Worm (Caenorhabditis elegans) whole organism, dauer: ENCODE data around the gene npp-19.

Source experiments
- unc-62 ChIP-seq: sonication (generic microtip); optimal IDR thresholded peaks from 2 replicates; lab custom pipeline; 2017; ENCODE audit warnings: missing biosample characterization, missing genetic modification reagents, missing genetic modification characterization

Gene npp-19

ce11 chrII:10798429-10798893, at the start of gene npp-19:
Gene npp-19 (minus strand): TSS chrII:10798479.
- TF ChIP-seq unc-62 (GFP tag; lab: Kevin White, UChicago), result no peak

ce11 chrII:10847057-10847456, 48.8 kb upstream of the npp-19 start:
- TF ChIP-seq unc-62 (GFP tag; lab: Kevin White, UChicago), result no peak

DNA sequence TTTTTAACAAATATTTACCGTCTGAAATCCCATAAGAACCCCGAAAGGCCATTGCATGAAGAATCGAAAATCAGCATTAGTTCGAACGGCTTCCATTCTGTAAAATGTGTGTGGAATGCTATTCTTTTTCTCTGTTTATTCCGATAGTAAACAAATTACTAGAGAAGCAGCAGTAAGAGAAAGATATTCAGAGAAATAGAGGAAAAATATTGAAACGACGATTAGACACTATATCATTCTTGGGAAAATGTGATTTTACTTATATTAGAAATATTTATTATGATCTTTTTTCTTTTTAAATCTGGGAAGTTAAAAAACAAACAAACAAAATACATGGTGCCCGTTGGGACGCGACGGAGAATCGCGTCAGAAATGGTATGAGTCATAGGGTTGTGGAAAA, 45.2 kb upstream of the npp-19 start, which contains the start of gene M106.8:
M106.8 (minus strand) TSS at position 101 of the 400 bp plus-strand sequence.
- TF ChIP-seq unc-62 (GFP tag; lab: Kevin White, UChicago), result no peak

DNA sequence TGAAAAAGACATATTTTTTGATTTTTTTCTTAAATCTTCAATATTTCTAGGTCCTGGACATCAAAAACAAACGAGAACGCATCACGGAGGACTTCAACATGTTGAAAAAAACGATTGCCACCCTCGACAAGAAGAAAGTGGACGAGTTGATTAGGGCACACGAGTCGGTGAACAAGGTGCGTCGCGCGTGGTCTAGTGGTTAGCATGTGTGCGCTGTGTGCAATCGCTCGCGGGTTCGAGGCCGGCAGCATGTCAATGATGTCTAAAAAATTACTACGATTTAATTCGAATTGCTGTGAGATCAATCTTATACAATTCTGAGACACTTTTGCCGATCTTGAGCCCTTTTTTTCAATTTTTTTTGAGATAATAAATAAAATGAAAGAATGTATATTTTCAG, 41.8 kb upstream of the npp-19 start:
- no peak for TF ChIP-seq unc-62 (GFP tag; lab: Kevin White, UChicago)

- TF ChIP-seq unc-62 (GFP tag; lab: Kevin White, UChicago), result no peak
Observed at ce11 chrII:10838550-10838949, 40.3 kb upstream of the npp-19 start.

DNA sequence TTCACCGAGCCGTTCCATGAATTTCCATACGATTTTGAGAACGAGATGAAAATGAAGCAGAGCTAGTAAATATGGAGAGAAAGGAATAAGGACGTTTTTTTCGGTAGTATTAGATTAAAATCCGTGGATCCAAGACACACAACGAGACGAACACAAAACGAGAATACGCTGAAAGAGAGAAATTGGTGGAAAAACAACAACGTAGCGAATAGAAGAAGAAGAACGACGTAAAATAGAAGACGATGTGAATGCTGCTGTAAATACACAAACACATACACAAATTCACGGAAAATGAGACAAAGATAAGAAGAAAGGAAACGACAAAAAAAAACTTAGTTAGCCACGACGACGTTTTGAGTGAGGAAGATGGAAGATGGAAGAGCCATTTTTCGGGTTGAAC, 36.4 kb upstream of the npp-19 start:
- no peak for TF ChIP-seq unc-62 (GFP tag; lab: Kevin White, UChicago)

DNA sequence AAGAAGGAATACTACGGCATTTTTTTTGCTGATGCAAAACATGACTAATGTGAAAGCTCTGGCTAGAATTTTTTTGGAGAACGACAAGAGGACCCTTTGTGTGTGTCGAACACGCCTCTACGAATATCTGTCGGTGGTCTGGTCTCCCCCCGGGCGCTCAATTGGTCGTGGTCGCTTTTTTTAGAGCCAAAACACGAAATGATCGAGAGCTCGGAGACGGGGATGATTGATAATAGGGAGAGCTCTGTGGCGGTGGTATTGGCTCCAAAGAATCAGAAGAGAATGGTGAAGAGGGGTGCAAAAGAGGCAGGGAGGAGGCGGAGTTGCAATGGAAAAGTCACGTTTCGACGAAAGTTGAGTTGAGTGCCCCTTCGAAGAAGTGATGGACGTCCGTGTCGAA, 31.3 kb upstream of the npp-19 start:
- no peak for TF ChIP-seq unc-62 (GFP tag; lab: Kevin White, UChicago)

ce11 chrII:10829081-10829480, 30.8 kb upstream of the npp-19 start, which contains the start of gene VM106R.1:
Gene VM106R.1 (minus strand): TSS chrII:10829181.
- TF ChIP-seq unc-62 (GFP tag; lab: Kevin White, UChicago), result no peak

DNA sequence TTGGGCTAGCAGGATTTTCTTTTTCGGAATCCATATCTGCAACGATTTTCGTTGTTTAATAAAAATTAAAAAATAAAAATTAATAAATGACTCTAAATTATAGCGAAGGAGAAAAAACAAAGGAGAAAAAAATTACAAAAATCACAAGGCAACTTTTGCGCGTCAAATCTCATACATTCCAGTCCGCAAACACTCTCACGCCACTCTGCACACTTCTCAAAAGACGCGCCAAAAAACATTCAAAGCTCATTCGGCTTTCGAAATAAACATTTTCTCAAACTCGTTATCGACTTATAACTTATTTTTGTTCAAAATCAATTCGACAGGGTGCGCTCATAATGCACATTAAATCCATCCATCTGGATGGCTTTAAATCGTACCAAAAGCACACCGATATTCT, 25.8 kb upstream of the npp-19 start, which contains the start of the genes R06F6.12 and mix-1:
R06F6.12 (minus strand) TSS at position 36 of the 400 bp plus-strand sequence.
mix-1 (plus strand) TSS at position 201 of the 400 bp plus-strand sequence.
- TF ChIP-seq unc-62 (GFP tag; lab: Kevin White, UChicago), result no peak

DNA sequence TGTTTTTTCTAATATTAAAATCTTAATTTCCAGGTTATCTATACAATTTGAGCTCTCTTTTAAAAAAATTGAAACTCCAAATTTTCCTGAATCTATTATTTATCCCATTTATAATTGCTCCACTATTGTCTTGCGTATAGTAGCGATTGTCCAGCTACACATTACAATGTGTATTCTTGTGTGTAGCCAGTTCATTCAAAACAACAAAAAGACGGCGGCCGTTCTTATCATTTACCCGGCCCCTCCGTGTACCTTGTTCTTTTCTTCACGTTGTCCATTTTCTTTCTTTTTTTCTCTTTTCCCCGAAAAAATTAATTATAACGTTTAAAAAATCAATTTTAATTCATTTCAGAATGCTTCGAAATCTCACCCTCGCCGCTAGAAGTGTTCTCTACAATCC, 22.4 kb upstream of the npp-19 start, which contains the start of gene ech-4:
ech-4 (plus strand) TSS at position 353 of the 400 bp plus-strand sequence.
- no peak for TF ChIP-seq unc-62 (GFP tag; lab: Kevin White, UChicago)

- no peak for TF ChIP-seq unc-62 (GFP tag; lab: Kevin White, UChicago)
Observed at ce11 chrII:10819928-10820423, 21.7 kb upstream of the npp-19 start, which contains the start of gene R06F6.8. Gene R06F6.8 (minus strand): TSS chrII:10819978.

DNA sequence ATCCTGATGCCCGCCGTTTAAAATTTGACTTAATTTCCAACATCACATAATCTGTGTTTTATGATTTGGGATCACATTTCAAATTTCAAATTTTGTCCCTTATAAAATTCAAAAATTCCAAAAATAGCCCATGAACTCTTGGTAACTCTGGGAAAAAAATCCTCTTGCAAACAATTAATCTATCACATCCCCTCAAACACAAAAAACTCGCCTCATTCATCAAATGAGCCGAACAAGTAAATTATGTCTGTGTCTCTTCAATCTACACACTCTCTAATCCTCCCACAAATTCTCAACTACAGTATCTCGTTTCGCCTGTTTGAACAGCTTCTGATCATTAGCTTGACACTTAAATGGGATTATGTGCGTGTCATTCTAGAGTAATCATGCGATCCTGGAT, 12.4 kb upstream of the npp-19 start, which contains the start of gene msrp-7:
msrp-7 (plus strand) TSS at position 301 of the 400 bp plus-strand sequence.
- no peak for TF ChIP-seq unc-62 (GFP tag; lab: Kevin White, UChicago)

ce11 chrII:10808708-10809343, 10.5 kb upstream of the npp-19 start, which contains the start of gene R06F6.14:
Gene R06F6.14 (plus strand): TSS chrII:10809293.
- TF ChIP-seq unc-62 (GFP tag; lab: Kevin White, UChicago), result no peak

ce11 chrII:10805437-10805836, 7.2 kb upstream of the npp-19 start, which contains the start of gene ceh-62:
Gene ceh-62 (plus strand): TSS chrII:10805737.
- no peak for TF ChIP-seq unc-62 (GFP tag; lab: Kevin White, UChicago)

DNA sequence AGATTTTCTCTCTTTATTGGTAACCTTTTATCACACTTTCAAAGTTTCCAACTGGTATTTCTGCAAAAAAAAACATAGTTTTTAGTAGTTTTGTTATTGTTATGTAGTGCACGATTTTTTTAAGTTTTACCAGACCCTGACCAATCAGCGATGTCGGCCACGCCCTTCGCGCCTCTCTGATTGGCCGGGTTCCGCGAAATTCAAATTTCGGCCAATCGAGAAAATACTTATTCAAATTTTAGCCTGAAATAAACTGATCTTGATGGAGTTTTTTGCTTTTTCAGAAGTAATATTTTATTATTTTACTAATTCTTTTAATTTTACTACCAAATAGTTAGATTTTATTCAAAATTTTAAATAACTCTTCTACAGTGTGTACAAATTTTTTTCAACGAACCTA, 6.6 kb upstream of the npp-19 start:
- TF ChIP-seq unc-62 (GFP tag; lab: Kevin White, UChicago), result no peak

DNA sequence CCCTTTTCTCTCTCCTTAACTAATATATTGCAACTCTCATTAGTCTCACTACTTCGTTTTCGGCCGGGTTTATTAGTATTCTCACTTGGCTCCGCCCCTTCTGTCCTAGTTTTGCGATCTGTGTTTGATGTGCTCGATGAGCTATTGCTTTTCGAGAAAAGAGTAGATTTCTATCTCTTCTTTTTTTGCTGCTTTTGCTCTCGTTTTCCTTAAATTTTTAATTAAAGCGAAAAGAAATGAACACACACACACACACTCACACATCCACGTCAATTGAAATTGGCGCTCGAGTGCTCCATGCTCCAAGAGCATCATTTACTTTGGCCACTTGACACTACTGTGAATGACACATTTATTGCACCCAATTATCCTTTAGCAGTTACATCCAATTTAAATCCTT, 6.2 kb upstream of the npp-19 start:
- no peak for TF ChIP-seq unc-62 (GFP tag; lab: Kevin White, UChicago)
